Fruit fly (Drosophila melanogaster) whole organism, embryonic: ENCODE data around the gene CG46462.

Experiments
- Ada2b ChIP-seq: fragments of 200-800 bp; sonication (Bioruptor generic); IDR thresholded peaks from 2 replicates; pipeline ENCODE4 v1.3.6; 2022; ENCODE audit warnings: missing biosample characterization, missing genetic modification characterization
- Atf6 ChIP-seq: fragments of 200-800 bp; sonication (Bioruptor generic); IDR thresholded peaks from 2 replicates; pipeline ENCODE4 v1.3.6; 2022; ENCODE audit warnings: missing biosample characterization, missing genetic modification characterization
- CG10147 ChIP-seq: fragments of 200-800 bp; sonication (Bioruptor generic); optimal IDR thresholded peaks from 2 replicates; lab custom pipeline; 2019; ENCODE audit warnings: missing biosample characterization, mild to moderate bottlenecking, missing genetic modification characterization, moderate library complexity
- CG10321 ChIP-seq: fragments of 200-800 bp; sonication (Bioruptor generic); IDR thresholded peaks from 2 replicates; pipeline ENCODE4 v1.3.6; 2022; ENCODE audit warnings: missing biosample characterization, missing genetic modification characterization
- CG10565 ChIP-seq: fragments of 200-800 bp; sonication (Bioruptor generic); optimal IDR thresholded peaks from 3 replicates; lab custom pipeline; 2016; ENCODE audit warnings: missing biosample characterization, mild to moderate bottlenecking, missing genetic modification characterization
- CG12299 ChIP-seq: fragments of 200-800 bp; sonication (Bioruptor generic); optimal IDR thresholded peaks from 2 replicates; lab custom pipeline; 2018; ENCODE audit warnings: missing biosample characterization, mild to moderate bottlenecking, missing genetic modification characterization
- CG13775 ChIP-seq: fragments of 200-800 bp; sonication (Bioruptor generic); optimal IDR thresholded peaks from 3 replicates; lab custom pipeline; 2017; ENCODE audit warnings: missing biosample characterization, mild to moderate bottlenecking, missing genetic modification characterization
- CG2875 ChIP-seq: fragments of 200-800 bp; sonication (Bioruptor generic); optimal IDR thresholded peaks from 2 replicates; lab custom pipeline; 2017; ENCODE audit warnings: missing biosample characterization, mild to moderate bottlenecking, missing genetic modification characterization, missing genetic modification reagents
- CG33213 ChIP-seq: fragments of 200-800 bp; sonication (Bioruptor generic); optimal IDR thresholded peaks from 3 replicates; lab custom pipeline; 2016; ENCODE audit warnings: missing biosample characterization, missing genetic modification characterization
- CG3847 ChIP-seq: fragments of 200-800 bp; sonication (Bioruptor generic); IDR thresholded peaks from 2 replicates; pipeline ENCODE4 v1.3.6; 2022; ENCODE audit warnings: missing biosample characterization, missing genetic modification characterization
- CG6683 ChIP-seq: fragments of 200-800 bp; sonication (Bioruptor generic); optimal IDR thresholded peaks from 2 replicates; lab custom pipeline; 2017; ENCODE audit warnings: missing biosample characterization, mild to moderate bottlenecking, missing genetic modification characterization, missing genetic modification reagents
- CG8290 ChIP-seq, 3 experiments: fragments of 200-800 bp; sonication (Bioruptor generic); optimal IDR thresholded peaks; 2 replicates each; lab custom pipeline; 2016 to 2019; ENCODE audit warnings: missing biosample characterization in 3 of 3, missing genetic modification characterization in 3 of 3, mild to moderate bottlenecking in 2 of 3, moderate library complexity in 1 of 3
- Chrac-16 ChIP-seq: fragments of 200-800 bp; sonication (Bioruptor generic); optimal IDR thresholded peaks from 3 replicates; lab custom pipeline; 2016; ENCODE audit warnings: missing biosample characterization, missing genetic modification characterization
- D ChIP-seq, 2 experiments: fragments of 200-800 bp in 1 of 2; fragments of >200 bp in 1 of 2; sonication (Bioruptor generic) in 1 of 2; optimal IDR thresholded peaks; 2 replicates in 1 of 2; 3 replicates in 1 of 2; lab custom pipeline; 2017; ENCODE audit warnings: mild to moderate bottlenecking in 1 of 2, missing biosample characterization in 1 of 2, missing genetic modification characterization in 1 of 2, missing genetic modification reagents in 1 of 2
- Dbx ChIP-seq: fragments of 200-800 bp; sonication (Bioruptor generic); IDR thresholded peaks from 3 replicates; pipeline ENCODE4 v1.3.6; 2022; ENCODE audit warnings: missing biosample characterization, missing genetic modification characterization
- Gsc ChIP-seq: fragments of 200-800 bp; sonication (Bioruptor generic); IDR thresholded peaks from 2 replicates; pipeline ENCODE4 v1.3.6; 2022; ENCODE audit warnings: missing biosample characterization, missing genetic modification characterization
- H2.0 ChIP-seq: fragments of 200-800 bp; sonication (Bioruptor generic); IDR thresholded peaks from 2 replicates; pipeline ENCODE4 v1.3.6; 2022; ENCODE audit warnings: missing biosample characterization, missing genetic modification characterization
- HLH3B ChIP-seq: fragments of 200-800 bp; sonication (Bioruptor generic); IDR thresholded peaks from 2 replicates; pipeline ENCODE4 v1.3.6; 2022; ENCODE audit warnings: missing biosample characterization, missing genetic modification characterization
- HLH54F ChIP-seq: fragments of 200-800 bp; sonication (Bioruptor generic); optimal IDR thresholded peaks from 3 replicates; lab custom pipeline; 2016; ENCODE audit warnings: missing biosample characterization, missing genetic modification characterization
- Mrtf ChIP-seq: fragments of 200-800 bp; sonication (Bioruptor generic); IDR thresholded peaks from 3 replicates; pipeline ENCODE4 v1.3.6; 2022; ENCODE audit warnings: missing biosample characterization, missing genetic modification characterization
- Nf-YC ChIP-seq: fragments of 200-800 bp; optimal IDR thresholded peaks from 3 replicates; lab custom pipeline; 2019; ENCODE audit warnings: missing biosample characterization, mild to moderate bottlenecking, missing genetic modification characterization, moderate library complexity
- PHDP ChIP-seq: fragments of 200-800 bp; sonication (Bioruptor generic); optimal IDR thresholded peaks from 3 replicates; lab custom pipeline; 2018; ENCODE audit warnings: missing biosample characterization, mild to moderate bottlenecking, missing genetic modification characterization, moderate library complexity
- TFAM ChIP-seq: fragments of 200-800 bp; sonication (Bioruptor generic); optimal IDR thresholded peaks from 2 replicates; lab custom pipeline; 2017; ENCODE audit warnings: missing biosample characterization, missing genetic modification characterization, inconsistent platforms
- al ChIP-seq: fragments of 200-800 bp; sonication (Bioruptor generic); IDR thresholded peaks from 2 replicates; pipeline ENCODE4 v1.3.6; 2022; ENCODE audit warnings: missing biosample characterization, missing genetic modification characterization
- aop ChIP-seq: fragments of 200-800 bp; sonication (Bioruptor generic); IDR thresholded peaks from 2 replicates; pipeline ENCODE4 v1.3.6; 2022; ENCODE audit warnings: missing biosample characterization, missing genetic modification characterization
- ap ChIP-seq: fragments of 200-800 bp; sonication (Bioruptor generic); IDR thresholded peaks from 2 replicates; pipeline ENCODE4 v1.3.6; 2022; ENCODE audit warnings: missing biosample characterization, missing genetic modification characterization
- bbx ChIP-seq: fragments of 200-800 bp; sonication (Bioruptor generic); IDR thresholded peaks from 2 replicates; pipeline ENCODE4 v1.3.6; 2022; ENCODE audit warnings: missing biosample characterization, missing genetic modification characterization; ENCODE audit not compliant: partially characterized antibody
- bsh ChIP-seq, 2 experiments: fragments of 200-800 bp; sonication (Bioruptor generic); optimal IDR thresholded peaks; 2 replicates each; lab custom pipeline; 2017 to 2018; ENCODE audit warnings: mild to moderate bottlenecking in 2 of 2, missing biosample characterization in 2 of 2, missing genetic modification characterization in 2 of 2, moderate library complexity in 1 of 2
- chm ChIP-seq: fragments of 200-800 bp; sonication (Bioruptor generic); IDR thresholded peaks from 2 replicates; pipeline ENCODE4 v1.3.6; 2022; ENCODE audit warnings: missing biosample characterization, missing genetic modification characterization
- crc ChIP-seq: fragments of 200-800 bp; sonication (Bioruptor generic); optimal IDR thresholded peaks from 2 replicates; lab custom pipeline; 2016; ENCODE audit warnings: missing biosample characterization, missing genetic modification characterization
- croc ChIP-seq: fragments of 200-800 bp; sonication (Bioruptor generic); conservative IDR thresholded peaks from 3 replicates; pipeline ENCODE4 v1.3.6; 2022; ENCODE audit warnings: missing biosample characterization, missing genetic modification characterization
- esg ChIP-seq: fragments of 200-800 bp; sonication (Bioruptor generic); conservative IDR thresholded peaks from 2 replicates; pipeline ENCODE4 v1.3.6; 2022; ENCODE audit warnings: missing biosample characterization, missing genetic modification characterization
- h ChIP-seq: fragments of >200 bp; optimal IDR thresholded peaks from 2 replicates; lab custom pipeline; 2017
- jigr1 ChIP-seq: fragments of 200-800 bp; sonication (Bioruptor generic); IDR thresholded peaks from 3 replicates; pipeline ENCODE4 v1.3.6; 2022; ENCODE audit warnings: missing biosample characterization, missing genetic modification characterization
- lov ChIP-seq, 2 experiments: fragments of 200-800 bp in 1 of 2; fragments of >200 bp in 1 of 2; sonication (Bioruptor generic) in 1 of 2; IDR thresholded peaks in 1 of 2; optimal IDR thresholded peaks in 1 of 2; 2 replicates in 1 of 2; 3 replicates in 1 of 2; pipeline versions ENCODE4 v1.3.6 to Lab custom; 2017 to 2022; ENCODE audit warnings: missing biosample characterization in 1 of 2, missing genetic modification characterization in 1 of 2
- nau ChIP-seq: fragments of 200-800 bp; sonication (Bioruptor generic); optimal IDR thresholded peaks from 3 replicates; lab custom pipeline; 2017; ENCODE audit warnings: missing biosample characterization, mild to moderate bottlenecking, missing genetic modification characterization, missing genetic modification reagents
- nerfin-1 ChIP-seq: fragments of 200-800 bp; sonication (Bioruptor generic); optimal IDR thresholded peaks from 3 replicates; lab custom pipeline; 2019; ENCODE audit warnings: missing biosample characterization, mild to moderate bottlenecking, missing genetic modification characterization, moderate library complexity
- nerfin-2 ChIP-seq: fragments of 200-800 bp; sonication (Bioruptor generic); IDR thresholded peaks from 2 replicates; pipeline ENCODE4 v1.3.6; 2022; ENCODE audit warnings: missing biosample characterization, missing genetic modification characterization; ENCODE audit not compliant: partially characterized antibody
- odd ChIP-seq: fragments of 200-800 bp; sonication (Bioruptor generic); optimal IDR thresholded peaks from 2 replicates; lab custom pipeline; 2017; ENCODE audit warnings: missing biosample characterization, mild to moderate bottlenecking, missing genetic modification characterization
- peb ChIP-seq: fragments of 200-800 bp; sonication (Bioruptor generic); IDR thresholded peaks from 2 replicates; pipeline ENCODE4 v1.3.6; 2022; ENCODE audit warnings: missing biosample characterization, missing genetic modification characterization
- repo ChIP-seq: fragments of 200-800 bp; sonication (Bioruptor generic); optimal IDR thresholded peaks from 2 replicates; lab custom pipeline; 2016; ENCODE audit warnings: missing biosample characterization, missing genetic modification characterization
- sob ChIP-seq: fragments of 200-800 bp; sonication (Bioruptor generic); IDR thresholded peaks from 2 replicates; pipeline ENCODE4 v1.3.6; 2022; ENCODE audit warnings: missing biosample characterization, missing genetic modification characterization
- tgo ChIP-seq: fragments of 200-800 bp; sonication (Bioruptor generic); IDR thresholded peaks from 3 replicates; pipeline ENCODE4 v1.3.6; 2022; ENCODE audit warnings: missing biosample characterization, missing genetic modification characterization
- toy ChIP-seq: fragments of 200-800 bp; sonication (Bioruptor generic); IDR thresholded peaks from 2 replicates; pipeline ENCODE4 v1.3.6; 2022; ENCODE audit warnings: missing biosample characterization, missing genetic modification characterization
- tx ChIP-seq: fragments of 200-800 bp; sonication (Bioruptor generic); optimal IDR thresholded peaks from 2 replicates; lab custom pipeline; 2016; ENCODE audit warnings: missing biosample characterization, missing genetic modification characterization
- vnd ChIP-seq: fragments of 200-800 bp; sonication (Bioruptor generic); IDR thresholded peaks from 3 replicates; pipeline ENCODE4 v1.3.6; 2022; ENCODE audit warnings: missing biosample characterization, missing genetic modification characterization; ENCODE audit not compliant: partially characterized antibody
- vvl ChIP-seq: fragments of 200-800 bp; sonication (Bioruptor generic); IDR thresholded peaks from 2 replicates; pipeline ENCODE4 v1.3.6; 2022; ENCODE audit warnings: missing biosample characterization, missing genetic modification characterization
- zf30C ChIP-seq: fragments of 200-800 bp; sonication (Bioruptor generic); optimal IDR thresholded peaks from 3 replicates; lab custom pipeline; 2018; ENCODE audit warnings: missing biosample characterization, mild to moderate bottlenecking, missing genetic modification characterization
- zfh2 ChIP-seq: fragments of 200-800 bp; sonication (Bioruptor generic); optimal IDR thresholded peaks from 2 replicates; lab custom pipeline; 2016; ENCODE audit warnings: missing biosample characterization, missing genetic modification characterization

CG46462 gene

dm6 chr3L:19909234-19910053 is 22.0 kb upstream of the CG46462 start (continued):
- TF ChIP-seq vvl (GFP tag; lab: Robert Waterston, UW) = no peak
- peak; percentile 89 for TF ChIP-seq CG10321 (GFP tag; lab: Robert Waterston, UW)
- TF ChIP-seq nerfin-1 (tag; lab: Kevin White, UChicago) = no peak
- TF ChIP-seq bsh (GFP tag; optimal IDR thresholded peaks at IDR 0.05; lab: Kevin White, UChicago) = no peak
- no peak for TF ChIP-seq aop
- TF ChIP-seq al (GFP tag; lab: Robert Waterston, UW) = no peak
- TF ChIP-seq CG10147 (GFP tag; lab: Kevin White, UChicago) = no peak
- no peak for TF ChIP-seq vnd (GFP tag; lab: Robert Waterston, UW)
- no peak for TF ChIP-seq HLH54F (GFP tag; lab: Kevin White, UChicago)
- no peak for TF ChIP-seq esg (GFP tag; lab: Robert Waterston, UW)
- no peak for TF ChIP-seq CG2875
- peak; percentile 3 for TF ChIP-seq Nf-YC (tag; lab: Kevin White, UChicago)
- TF ChIP-seq Mrtf (GFP tag; lab: Robert Waterston, UW) = no peak
- no peak for TF ChIP-seq nerfin-2 (GFP tag; lab: Robert Waterston, UW)
- no peak for TF ChIP-seq tgo (GFP tag; lab: Robert Waterston, UW)
- no peak for TF ChIP-seq tx (GFP tag; lab: Kevin White, UChicago)
- TF ChIP-seq crc (GFP tag; lab: Kevin White, UChicago) = no peak
- TF ChIP-seq CG33213 (GFP tag; lab: Kevin White, UChicago) = peak; percentile 51
- no peak for TF ChIP-seq lov (optimal IDR thresholded peaks at IDR 0.05; lab: Kevin White, UChicago)
- no peak for TF ChIP-seq lov (GFP tag; IDR thresholded peaks at IDR 0.05; lab: Robert Waterston, UW)
- TF ChIP-seq peb (GFP tag; lab: Robert Waterston, UW) = no peak
- TF ChIP-seq CG12299 (tag; lab: Kevin White, UChicago) = no peak
- TF ChIP-seq D (optimal IDR thresholded peaks at IDR 0.05; lab: Kevin White, UChicago) = no peak
- TF ChIP-seq D (GFP tag; optimal IDR thresholded peaks at IDR 0.05; lab: Kevin White, UChicago) = no peak
- TF ChIP-seq CG6683 (GFP tag; lab: Kevin White, UChicago) = no peak
- TF ChIP-seq odd (GFP tag; lab: Kevin White, UChicago) = no peak
- no peak for TF ChIP-seq Ada2b (GFP tag; lab: Robert Waterston, UW)
- TF ChIP-seq CG8290 (GFP tag; optimal IDR thresholded peaks at IDR 0.05; lab: Kevin White, UChicago) = no peak
- TF ChIP-seq CG8290 (tag; optimal IDR thresholded peaks at IDR 0.05; lab: Kevin White, UChicago) = no peak
- TF ChIP-seq Gsc (GFP tag; lab: Robert Waterston, UW) = no peak
- TF ChIP-seq Chrac-16 (GFP tag; lab: Kevin White, UChicago) = no peak
- no peak for TF ChIP-seq sob (GFP tag; lab: Robert Waterston, UW)
- peak; percentile 29 for TF ChIP-seq PHDP (tag; lab: Kevin White, UChicago)
- no peak for TF ChIP-seq jigr1 (GFP tag; lab: Robert Waterston, UW)
- no peak for TF ChIP-seq CG13775 (GFP tag; lab: Kevin White, UChicago)
- TF ChIP-seq HLH3B = no peak
- no peak for TF ChIP-seq bbx (GFP tag; lab: Robert Waterston, UW)
- TF ChIP-seq Dbx (GFP tag; lab: Robert Waterston, UW) = no peak
- no peak for TF ChIP-seq ap
- no peak for TF ChIP-seq h
- TF ChIP-seq CG10565 (GFP tag; lab: Kevin White, UChicago) = no peak
- peak; percentile 41 for TF ChIP-seq CG3847 (GFP tag; lab: Robert Waterston, UW)
- no peak for TF ChIP-seq croc
- TF ChIP-seq zfh2 = no peak
- TF ChIP-seq repo = no peak
- TF ChIP-seq TFAM (GFP tag; lab: Kevin White, UChicago) = no peak
- TF ChIP-seq toy (GFP tag; lab: Robert Waterston, UW) = no peak
- no peak for TF ChIP-seq nau (GFP tag; lab: Kevin White, UChicago)
- TF ChIP-seq H2.0 (GFP tag; lab: Robert Waterston, UW) = no peak
- no peak for TF ChIP-seq zf30C (GFP tag; lab: Kevin White, UChicago)
- TF ChIP-seq chm (GFP tag; lab: Robert Waterston, UW) = peak; percentile 60; the same call in 1 of the 2 replicates
- TF ChIP-seq Atf6 (GFP tag; lab: Robert Waterston, UW) = no peak
